Fruit fly (Drosophila melanogaster): ENCODE measurements around the gene CG42246.

DNA sequence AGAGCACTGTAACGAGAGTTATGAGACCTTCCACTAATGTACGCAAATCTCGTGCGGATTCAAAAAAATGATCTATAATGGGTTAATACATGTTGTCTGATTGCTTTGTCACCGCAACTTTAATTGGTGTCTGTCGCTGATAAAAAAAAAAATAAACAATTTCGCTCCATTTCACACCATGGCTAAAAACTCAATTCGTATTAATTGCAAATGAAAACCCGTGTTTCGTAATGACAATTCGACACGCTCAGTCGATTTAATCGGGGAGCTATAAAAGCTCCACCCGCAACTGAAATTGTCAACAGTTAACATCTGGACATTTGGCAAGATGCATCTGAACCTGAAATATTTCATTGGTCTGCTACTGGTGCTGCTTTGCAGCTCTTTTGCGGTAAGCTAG, 40.2 kb upstream of the CG42246 start, which contains the start of gene CG11368:
- TF ChIP-seq cic (GFP tag; optimal IDR thresholded peaks at IDR 0.05), result no peak
- TF ChIP-seq CG7101 (tag; optimal IDR thresholded peaks at IDR 0.05), result no peak
- no peak for TF ChIP-seq Crg-1 (GFP tag; optimal IDR thresholded peaks at IDR 0.05)
- TF ChIP-seq CG7045 (GFP tag; optimal IDR thresholded peaks at IDR 0.05), result no peak
- TF ChIP-seq CG14711 (tag; optimal IDR thresholded peaks at IDR 0.05), result no peak
- no peak for TF ChIP-seq ovo (GFP tag; optimal IDR thresholded peaks at IDR 0.05)
- no peak for TF ChIP-seq pad (GFP tag; optimal IDR thresholded peaks at IDR 0.05)
- TF ChIP-seq cnc (optimal IDR thresholded peaks at IDR 0.05), result no peak
- TF ChIP-seq kay (GFP tag; ENCODE audit: borderline replicate concordance), result no peak
- no peak for TF ChIP-seq CG12768 (GFP tag; optimal IDR thresholded peaks at IDR 0.05)
- no peak for TF ChIP-seq Clk (GFP tag; optimal IDR thresholded peaks at IDR 0.05)
- no peak for TF ChIP-seq toe (GFP tag; optimal IDR thresholded peaks at IDR 0.05)
- no peak for TF ChIP-seq tj (GFP tag; optimal IDR thresholded peaks at IDR 0.05)
- no peak for TF ChIP-seq bab1 (GFP tag; optimal IDR thresholded peaks at IDR 0.05)

Data from whole organism, adult.